Fruit fly (Drosophila melanogaster) whole organism, pupa: ENCODE results near the gene CG13898.
A peak's percentile ranks its signal among the peaks of the same experiment; 100 is the strongest.

Source experiments
- CG10348 ChIP-seq: fragments of 200-800 bp; sonication (Bioruptor generic); IDR thresholded peaks from 2 replicates; pipeline ENCODE4 v1.3.6; 2022; ENCODE audit warnings: missing biosample characterization, missing genetic modification characterization
- CG12605 ChIP-seq: fragments of 200-800 bp; sonication (Bioruptor generic); IDR thresholded peaks from 2 replicates; pipeline ENCODE4 v1.3.6; 2022; ENCODE audit warnings: missing biosample characterization, missing genetic modification characterization
- CG13204 ChIP-seq: fragments of 200-800 bp; sonication (Bioruptor generic); optimal IDR thresholded peaks from 2 replicates; lab custom pipeline; 2018; ENCODE audit warnings: missing biosample characterization, mild to moderate bottlenecking, missing genetic modification characterization, moderate library complexity
- CG14655 ChIP-seq: fragments of 200-800 bp; sonication (Bioruptor generic); optimal IDR thresholded peaks from 3 replicates; lab custom pipeline; 2017; ENCODE audit warnings: mild to moderate bottlenecking, missing biosample characterization, missing genetic modification reagents, missing genetic modification characterization
- CG15710 ChIP-seq: fragments of 200-800 bp; sonication (Bioruptor generic); optimal IDR thresholded peaks from 2 replicates; lab custom pipeline; 2018; ENCODE audit warnings: missing biosample characterization, mild to moderate bottlenecking, missing genetic modification characterization, moderate library complexity
- CG17806 ChIP-seq: fragments of 200-800 bp; sonication (Bioruptor generic); optimal IDR thresholded peaks from 2 replicates; lab custom pipeline; 2018; ENCODE audit warnings: missing biosample characterization, mild to moderate bottlenecking, missing genetic modification characterization, moderate library complexity
- CG32121 ChIP-seq: fragments of 200-800 bp; sonication (Bioruptor generic); IDR thresholded peaks from 2 replicates; pipeline ENCODE4 v1.3.6; 2022; ENCODE audit warnings: missing biosample characterization, missing genetic modification characterization
- CG34367 ChIP-seq: fragments of 200-800 bp; sonication (Bioruptor generic); optimal IDR thresholded peaks from 2 replicates; lab custom pipeline; 2018; ENCODE audit warnings: missing biosample characterization, mild to moderate bottlenecking, missing genetic modification characterization
- CG4496 ChIP-seq: fragments of 200-800 bp; sonication (Bioruptor generic); IDR thresholded peaks from 3 replicates; pipeline ENCODE4 v1.3.6; 2022; ENCODE audit warnings: missing biosample characterization, missing genetic modification characterization
- CG8159 ChIP-seq: fragments of 200-800 bp; sonication (Bioruptor generic); optimal IDR thresholded peaks from 3 replicates; lab custom pipeline; 2018; ENCODE audit warnings: missing biosample characterization, mild to moderate bottlenecking, missing genetic modification characterization, moderate library complexity
- CG8301 ChIP-seq: fragments of 200-800 bp; sonication (Bioruptor generic); optimal IDR thresholded peaks from 2 replicates; lab custom pipeline; 2018; ENCODE audit warnings: missing biosample characterization, mild to moderate bottlenecking, missing genetic modification characterization
- CG9948 ChIP-seq: fragments of 200-800 bp; sonication (Bioruptor generic); optimal IDR thresholded peaks from 2 replicates; lab custom pipeline; 2018; ENCODE audit warnings: missing biosample characterization, mild to moderate bottlenecking, missing genetic modification characterization, moderate library complexity
- D1 ChIP-seq: fragments of 200-800 bp; sonication (Bioruptor generic); optimal IDR thresholded peaks from 2 replicates; lab custom pipeline; 2018; ENCODE audit warnings: missing biosample characterization, mild to moderate bottlenecking, missing genetic modification characterization, moderate library complexity
- EcR ChIP-seq: fragments of 200-800 bp; sonication (Bioruptor generic); optimal IDR thresholded peaks from 3 replicates; lab custom pipeline; 2019; ENCODE audit warnings: missing biosample characterization, missing genetic modification characterization, mild to moderate bottlenecking, moderate library complexity, missing genetic modification reagents
- Ets98B ChIP-seq: fragments of 200-800 bp; sonication (Bioruptor generic); IDR thresholded peaks from 2 replicates; pipeline ENCODE4 v1.3.6; 2022; ENCODE audit warnings: missing biosample characterization, missing genetic modification characterization
- Pif1A ChIP-seq: fragments of 200-800 bp; sonication (Bioruptor generic); optimal IDR thresholded peaks from 3 replicates; lab custom pipeline; 2016; ENCODE audit warnings: missing biosample characterization, missing genetic modification characterization
- Pif1B ChIP-seq: fragments of 200-800 bp; sonication (Bioruptor generic); optimal IDR thresholded peaks from 3 replicates; lab custom pipeline; 2016; ENCODE audit warnings: missing biosample characterization, missing genetic modification characterization
- Snoo ChIP-seq: fragments of 200-800 bp; sonication (Bioruptor generic); optimal IDR thresholded peaks from 3 replicates; lab custom pipeline; 2017; ENCODE audit warnings: missing biosample characterization, mild to moderate bottlenecking, missing genetic modification characterization, inconsistent platforms
- fd96Ca ChIP-seq: fragments of 200-800 bp; sonication (Bioruptor generic); IDR thresholded peaks from 3 replicates; pipeline ENCODE4 v1.3.6; 2022; ENCODE audit warnings: missing biosample characterization, missing genetic modification characterization
- gl ChIP-seq: fragments of 200-800 bp; sonication (Bioruptor generic); optimal IDR thresholded peaks from 2 replicates; lab custom pipeline; 2018; ENCODE audit warnings: missing biosample characterization, mild to moderate bottlenecking, missing genetic modification characterization
- rn ChIP-seq: fragments of 200-800 bp; sonication (Bioruptor generic); IDR thresholded peaks from 2 replicates; pipeline ENCODE4 v1.3.6; 2022; ENCODE audit warnings: missing biosample characterization, missing genetic modification characterization

The CG13898 gene

dm6 chr3L:780489-780866 is 23.4 kb downstream of the CG13898 start:
- TF ChIP-seq CG8159 (tag; lab: Kevin White, UChicago) = no peak
- TF ChIP-seq, all 21 proteins: peak for 0

DNA sequence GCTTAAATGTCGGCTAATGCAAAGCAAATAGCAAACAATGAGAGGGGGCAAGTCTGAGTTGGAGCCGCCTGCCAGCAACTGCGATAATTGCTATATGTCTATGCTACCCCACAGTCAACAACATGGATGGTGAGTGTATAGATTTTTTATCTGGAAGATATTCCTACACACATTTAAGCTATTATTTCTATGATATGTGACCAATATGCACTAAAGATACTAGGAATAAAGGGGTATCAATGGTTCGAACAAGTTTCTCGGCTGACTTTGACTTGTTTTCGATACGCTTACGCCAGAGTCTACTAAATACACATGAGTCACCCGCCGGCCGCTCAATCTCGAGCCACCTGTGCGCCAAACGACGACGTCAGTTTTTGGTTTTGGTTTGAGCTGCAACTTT is 24.9 kb downstream of the CG13898 start:
- TF ChIP-seq CG10348 (0 out of 2 replicates have a peak, but pooled peaks have one; percentile 25), Pif1A (GFP tag; lab: Kevin White, UChicago) (no peak), CG34367 (tag; lab: Kevin White, UChicago) (no peak), EcR (GFP tag; lab: Kevin White, UChicago) (no peak), gl (tag; lab: Kevin White, UChicago) (no peak), fd96Ca (GFP tag; lab: Robert Waterston, UW) (peak; percentile 64; the same call in 2 of the 3 replicates), Snoo (tag; lab: Kevin White, UChicago) (no peak), CG32121 (GFP tag; lab: Robert Waterston, UW) (peak; percentile 70; the same call in 1 of the 2 replicates), CG8301 (tag; lab: Kevin White, UChicago) (no peak), CG15710 (no peak), Ets98B (GFP tag; lab: Robert Waterston, UW) (peak; percentile 47), CG9948 (tag; lab: Kevin White, UChicago) (no peak), Pif1B (no peak), CG14655 (GFP tag; lab: Kevin White, UChicago) (peak; percentile 24), CG8159 (tag; lab: Kevin White, UChicago) (no peak), rn (GFP tag; lab: Robert Waterston, UW) (no peak), CG13204 (GFP tag; lab: Kevin White, UChicago) (no peak), CG12605 (peak; percentile 18; the same call in 1 of the 2 replicates), CG17806 (tag; lab: Kevin White, UChicago) (no peak), CG4496 (GFP tag; lab: Robert Waterston, UW) (no peak; the same call in 2 of the 3 replicates), D1 (tag; lab: Kevin White, UChicago) (no peak)

dm6 chr3L:777299-777699 is 26.6 kb downstream of the CG13898 start:
- TF ChIP-seq CG13204 (GFP tag; lab: Kevin White, UChicago) = peak; percentile 67
- no peak for TF ChIP-seq EcR (GFP tag; lab: Kevin White, UChicago)
- peak; percentile 50 for TF ChIP-seq CG14655 (GFP tag; lab: Kevin White, UChicago)
- TF ChIP-seq fd96Ca (GFP tag; lab: Robert Waterston, UW) = peak; percentile 39; the same call in 1 of the 3 replicates
- TF ChIP-seq CG15710 = peak; percentile 62
- peak; percentile 9 for TF ChIP-seq CG9948 (tag; lab: Kevin White, UChicago)
- TF ChIP-seq Ets98B (GFP tag; lab: Robert Waterston, UW) = peak; percentile 65
- TF ChIP-seq CG8159 (tag; lab: Kevin White, UChicago) = peak; percentile 67
- peak; percentile 56 for TF ChIP-seq CG34367 (tag; lab: Kevin White, UChicago)
- TF ChIP-seq CG4496 (GFP tag; lab: Robert Waterston, UW) = peak; percentile 69
- no peak for TF ChIP-seq gl (tag; lab: Kevin White, UChicago)
- TF ChIP-seq CG12605 = no peak; the same call in 1 of the 2 replicates
- peak; percentile 48; the same call in 1 of the 2 replicates for TF ChIP-seq CG32121 (GFP tag; lab: Robert Waterston, UW)
- TF ChIP-seq Snoo (tag; lab: Kevin White, UChicago) = peak; percentile 67
- TF ChIP-seq rn (GFP tag; lab: Robert Waterston, UW) = 0 out of 2 replicates have a peak, but pooled peaks have one; percentile 45
- peak; percentile 47 for TF ChIP-seq CG17806 (tag; lab: Kevin White, UChicago)
- TF ChIP-seq D1 (tag; lab: Kevin White, UChicago) = no peak
- peak; percentile 46 for TF ChIP-seq Pif1B
- TF ChIP-seq CG8301 (tag; lab: Kevin White, UChicago) = peak; percentile 48
- TF ChIP-seq CG10348 = 0 out of 2 replicates have a peak, but pooled peaks have one; percentile 10
- peak; percentile 73 for TF ChIP-seq Pif1A (GFP tag; lab: Kevin White, UChicago)

- no peak for TF ChIP-seq rn (GFP tag; lab: Robert Waterston, UW)
Measured at dm6 chr3L:776696-777095, 27.2 kb downstream of the CG13898 start.

dm6 chr3L:776201-776600 is 27.6 kb downstream of the CG13898 start:
- TF ChIP-seq CG13204 (GFP tag; lab: Kevin White, UChicago) (no peak), Snoo (tag; lab: Kevin White, UChicago) (peak; percentile 57), CG34367 (tag; lab: Kevin White, UChicago) (peak; percentile 1), CG8301 (tag; lab: Kevin White, UChicago) (peak; percentile 48), CG4496 (GFP tag; lab: Robert Waterston, UW) (peak; percentile 56; the same call in 2 of the 3 replicates), CG10348 (no peak), CG12605 (peak; percentile 20; the same call in 1 of the 2 replicates), rn (GFP tag; lab: Robert Waterston, UW) (no peak), CG14655 (GFP tag; lab: Kevin White, UChicago) (peak; percentile 55), Pif1B (peak; percentile 54), CG15710 (peak; percentile 45), CG8159 (tag; lab: Kevin White, UChicago) (peak; percentile 77), Ets98B (GFP tag; lab: Robert Waterston, UW) (peak; percentile 23; the same call in 1 of the 2 replicates), D1 (tag; lab: Kevin White, UChicago) (peak; percentile 54), CG17806 (tag; lab: Kevin White, UChicago) (peak; percentile 66), Pif1A (GFP tag; lab: Kevin White, UChicago) (peak; percentile 46), fd96Ca (GFP tag; lab: Robert Waterston, UW) (peak; percentile 43; the same call in 1 of the 3 replicates), gl (tag; lab: Kevin White, UChicago) (no peak), EcR (GFP tag; lab: Kevin White, UChicago) (no peak), CG9948 (tag; lab: Kevin White, UChicago) (peak; percentile 61)

- TF ChIP-seq rn (GFP tag; lab: Robert Waterston, UW) (peak; percentile 46; the same call in 1 of the 2 replicates), CG4496 (GFP tag; lab: Robert Waterston, UW) (peak; percentile 87), CG34367 (tag; lab: Kevin White, UChicago) (no peak), CG13204 (GFP tag; lab: Kevin White, UChicago) (no peak), D1 (tag; lab: Kevin White, UChicago) (no peak), Snoo (tag; lab: Kevin White, UChicago) (no peak), EcR (GFP tag; lab: Kevin White, UChicago) (no peak), CG10348 (no peak), CG14655 (GFP tag; lab: Kevin White, UChicago) (peak; percentile 72), CG9948 (tag; lab: Kevin White, UChicago) (peak; percentile 56), Pif1B (no peak), fd96Ca (GFP tag; lab: Robert Waterston, UW) (peak; percentile 89), CG15710 (peak; percentile 22), CG32121 (GFP tag; lab: Robert Waterston, UW) (peak; percentile 80), CG12605 (peak; percentile 38; the same call in 1 of the 2 replicates), gl (tag; lab: Kevin White, UChicago) (no peak), Pif1A (GFP tag; lab: Kevin White, UChicago) (peak; percentile 45), CG17806 (tag; lab: Kevin White, UChicago) (peak; percentile 48), Ets98B (GFP tag; lab: Robert Waterston, UW) (peak; percentile 75), CG8301 (tag; lab: Kevin White, UChicago) (peak; percentile 63), CG8159 (tag; lab: Kevin White, UChicago) (peak; percentile 39)
Measured at dm6 chr3L:775053-775355, 28.8 kb downstream of the CG13898 start.
